Worm (Caenorhabditis elegans): ENCODE data around the gene hrpk-2.

hrpk-2 gene

DNA sequence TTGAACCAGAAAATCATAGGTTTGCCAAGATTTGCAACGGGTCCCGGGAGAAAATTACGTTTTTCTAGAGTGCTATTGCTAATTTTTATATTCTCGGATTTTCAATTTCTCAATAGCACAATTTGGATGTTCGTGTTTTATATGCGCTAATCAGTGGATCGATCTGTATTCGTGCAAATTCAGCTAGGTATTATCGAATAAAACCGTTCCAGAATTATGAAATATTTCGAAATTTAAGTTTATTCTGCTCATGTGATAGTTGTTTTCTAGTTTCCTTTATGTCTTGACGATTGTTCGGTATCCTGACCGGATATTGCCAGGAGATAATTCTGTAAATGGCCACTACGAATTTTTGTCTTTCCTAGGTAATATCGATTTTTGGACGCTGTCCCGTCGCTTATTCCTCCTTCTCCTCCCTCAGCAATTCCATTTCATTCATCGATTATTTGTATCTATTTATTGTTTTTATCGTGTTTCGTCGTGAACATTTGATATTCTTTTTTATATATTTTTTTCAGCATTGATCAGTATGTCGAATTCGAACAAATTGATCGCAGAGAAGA lies 23.4 kb downstream of the hrpk-2 start, which contains the start of gene cit-1.2:
Gene cit-1.2 (plus strand): TSS at position 513 of the 563 bp plus-strand sequence.
- TF ChIP-seq ZK185.1 (tag; optimal IDR thresholded peaks at IDR 0.05; ENCODE audit: poor library complexity, severe bottlenecking) = no peak
- TF ChIP-seq pbrm-1 (GFP tag; IDR thresholded peaks at IDR 0.05) = 0 out of 2 replicates have a peak, but pooled peaks have one; percentile 19
- no peak for TF ChIP-seq hrde-1 (tag; optimal IDR thresholded peaks at IDR 0.05; ENCODE audit: borderline replicate concordance)
- TF ChIP-seq nfyb-1 (GFP tag; IDR thresholded peaks at IDR 0.05) = 0 out of 2 replicates have a peak, but pooled peaks have one; percentile 30
- peak; percentile 23; the same call in 1 of the 2 replicates for TF ChIP-seq cebp-1 (GFP tag; IDR thresholded peaks at IDR 0.05)
- TF ChIP-seq cebp-1 (tag; optimal IDR thresholded peaks at IDR 0.05) = peak; percentile 67

DNA sequence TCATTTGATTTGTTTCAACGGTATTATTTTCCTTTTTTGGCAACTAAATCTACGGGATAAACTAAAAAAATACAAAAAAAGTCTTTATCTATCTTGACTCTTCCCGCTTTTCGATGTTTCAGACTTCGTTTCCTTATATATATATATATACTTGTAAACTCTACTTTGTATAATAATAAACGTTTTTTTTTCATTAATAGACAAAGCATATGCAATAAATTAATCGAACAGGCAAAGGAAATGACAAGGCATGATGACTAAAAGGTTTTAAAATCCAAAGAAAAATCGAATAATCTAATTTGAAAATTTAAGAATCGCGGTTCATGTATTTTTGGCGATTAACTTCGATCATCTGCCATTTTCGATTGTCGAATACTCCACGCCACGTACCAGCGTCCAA lies 26.7 kb downstream of the hrpk-2 start:
- TF ChIP-seq him-1 (tag; optimal IDR thresholded peaks at IDR 0.05) = peak; percentile 91
- peak; percentile 31 for TF ChIP-seq athp-1 (tag; optimal IDR thresholded peaks at IDR 0.05)
- 0 out of 2 replicates have a peak, but pooled peaks have one; percentile 23 for TF ChIP-seq madf-6 (GFP tag; IDR thresholded peaks at IDR 0.05)
- no peak for TF ChIP-seq sptf-2 (GFP tag; optimal IDR thresholded peaks at IDR 0.05)
- no peak for TF ChIP-seq Y53G8AR.9 (GFP tag; conservative IDR thresholded peaks at IDR 0.05)
- peak; percentile 3 for TF ChIP-seq unc-130 (GFP tag; optimal IDR thresholded peaks at IDR 0.05)
- TF ChIP-seq F57C9.4 (tag; optimal IDR thresholded peaks at IDR 0.05) = no peak
- TF ChIP-seq F57A8.1 (GFP tag; optimal IDR thresholded peaks at IDR 0.05) = no peak
- TF ChIP-seq hrde-1 (tag; optimal IDR thresholded peaks at IDR 0.05; ENCODE audit: borderline replicate concordance) = peak; percentile 25
- no peak for TF ChIP-seq sdz-38 (tag; optimal IDR thresholded peaks at IDR 0.05)

DNA sequence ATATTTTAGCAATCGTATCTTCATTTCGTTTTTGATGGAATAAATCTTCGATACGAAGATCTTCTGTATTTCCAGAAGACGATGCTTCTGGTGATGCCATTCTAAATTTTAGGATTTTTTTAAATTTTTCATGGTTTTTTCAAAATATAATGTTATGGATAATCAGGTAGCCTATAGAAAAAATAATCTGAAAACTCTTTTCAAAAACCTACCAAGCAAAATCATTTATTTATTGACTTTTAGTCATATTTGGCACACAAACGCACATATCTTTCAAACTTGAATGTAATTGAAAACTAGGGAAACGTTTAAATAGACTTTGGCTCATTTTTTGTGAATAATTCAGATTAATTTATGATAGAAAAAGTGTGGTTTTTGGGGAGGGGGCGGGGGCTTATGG lies 29.5 kb downstream of the hrpk-2 start, which contains the start of gene F44B9.5:
Gene F44B9.5 (minus strand): TSS at position 101 of the 400 bp plus-strand sequence.
- TF ChIP-seq chd-7 (tag; optimal IDR thresholded peaks at IDR 0.05) (no peak), nfyb-1 (GFP tag; IDR thresholded peaks at IDR 0.05) (no peak), snpc-4 (GFP tag; optimal IDR thresholded peaks at IDR 0.05) (no peak), snpc-4 (tag; optimal IDR thresholded peaks at IDR 0.05) (no peak), dpl-1 (GFP tag; optimal IDR thresholded peaks at IDR 0.05) (no peak), ztf-6 (GFP tag; IDR thresholded peaks at IDR 0.05) (no peak), K11D2.4 (GFP tag; IDR thresholded peaks at IDR 0.05) (no peak), zim-3 (tag; optimal IDR thresholded peaks at IDR 0.05) (no peak), unc-130 (GFP tag; optimal IDR thresholded peaks at IDR 0.05) (no peak), B0035.1 (tag; optimal IDR thresholded peaks at IDR 0.05) (no peak), aptf-3 (GFP tag; IDR thresholded peaks at IDR 0.05) (no peak), ZK185.1 (tag; optimal IDR thresholded peaks at IDR 0.05; ENCODE audit: poor library complexity, severe bottlenecking) (no peak), lsy-27 (tag; optimal IDR thresholded peaks at IDR 0.05; ENCODE audit: borderline replicate concordance, insufficient read depth) (no peak), lir-1 (GFP tag; conservative IDR thresholded peaks at IDR 0.05) (no peak), madf-10 (tag; optimal IDR thresholded peaks at IDR 0.05) (no peak), F23B12.7 (tag; optimal IDR thresholded peaks at IDR 0.05; ENCODE audit: insufficient read depth) (no peak), hlh-12 (tag; optimal IDR thresholded peaks at IDR 0.05) (no peak), nhr-120 (GFP tag; IDR thresholded peaks at IDR 0.05) (no peak), F33H1.4 (GFP tag; IDR thresholded peaks at IDR 0.05) (no peak), mxl-1 (tag; optimal IDR thresholded peaks at IDR 0.05) (no peak)

DNA sequence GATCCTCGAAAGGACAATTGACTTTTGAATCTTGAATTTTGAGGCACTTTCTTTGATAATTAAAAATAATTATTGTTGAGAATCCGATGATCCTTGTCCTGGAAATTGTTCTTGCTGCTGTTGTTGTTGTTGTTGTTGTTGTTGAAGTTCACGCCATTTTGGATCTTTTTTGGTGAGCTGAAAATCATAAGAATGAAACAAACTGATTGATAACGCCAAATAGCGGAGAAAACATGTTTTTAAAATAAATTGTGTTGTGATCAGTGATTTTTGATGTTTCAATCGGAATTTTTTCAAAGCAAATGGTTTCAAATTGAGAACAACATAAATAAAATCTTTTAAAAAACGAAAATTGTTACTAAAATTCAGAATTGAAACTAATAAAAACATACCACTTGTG lies 30.1 kb downstream of the hrpk-2 start:
- TF ChIP-seq madf-8 (GFP tag; conservative IDR thresholded peaks at IDR 0.05) = no peak
- no peak for TF ChIP-seq egl-44 (GFP tag; IDR thresholded peaks at IDR 0.05)
- TF ChIP-seq ztf-28 (GFP tag; IDR thresholded peaks at IDR 0.05) = no peak
- TF ChIP-seq F39B2.1 (GFP tag; IDR thresholded peaks at IDR 0.05) = no peak
- no peak for TF ChIP-seq hlh-26 (GFP tag; conservative IDR thresholded peaks at IDR 0.05)
- no peak for TF ChIP-seq bed-1 (GFP tag; IDR thresholded peaks at IDR 0.05)
- no peak for TF ChIP-seq F37B4.10 (GFP tag; IDR thresholded peaks at IDR 0.05)
- no peak for TF ChIP-seq ets-4 (GFP tag; optimal IDR thresholded peaks at IDR 0.05)
- no peak for TF ChIP-seq aptf-3 (GFP tag; IDR thresholded peaks at IDR 0.05)
- TF ChIP-seq madf-10 (tag; optimal IDR thresholded peaks at IDR 0.05) = no peak
- no peak for TF ChIP-seq zfh-2 (GFP tag; conservative IDR thresholded peaks at IDR 0.05)
- TF ChIP-seq mel-28 (tag; optimal IDR thresholded peaks at IDR 0.05; ENCODE audit: borderline replicate concordance) = no peak
- no peak for TF ChIP-seq nhr-27 (tag; optimal IDR thresholded peaks at IDR 0.05)
- TF ChIP-seq egrh-3 (GFP tag; IDR thresholded peaks at IDR 0.05) = no peak
- no peak for TF ChIP-seq ceh-40 (GFP tag; IDR thresholded peaks at IDR 0.05)

Data from whole organism, young adult.